Worm (Caenorhabditis elegans): ENCODE results near the gene K07H8.8.

DNA sequence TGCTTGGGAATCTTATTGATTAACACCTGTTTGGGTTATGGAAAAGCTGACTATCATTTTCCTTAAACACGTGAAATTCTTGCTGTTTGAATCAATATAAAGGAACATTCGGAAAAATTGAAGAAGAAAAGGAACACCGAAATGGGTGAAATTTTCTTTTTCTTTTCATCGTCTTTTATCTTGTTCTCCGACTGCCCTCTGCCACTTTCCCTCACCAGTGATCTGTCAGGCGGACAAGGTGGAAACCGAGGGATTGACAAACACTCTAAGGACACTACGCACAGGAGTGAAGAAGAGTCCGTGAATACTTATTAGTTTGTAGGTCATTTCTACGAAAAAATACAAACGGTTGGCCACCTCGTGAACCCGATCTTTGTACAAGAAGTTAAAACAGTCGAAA is 34.9 kb downstream of the K07H8.8 start:
- no peak for TF ChIP-seq unc-130 (GFP tag; optimal IDR thresholded peaks at IDR 0.05)
- no peak for TF ChIP-seq atf-7 (tag; optimal IDR thresholded peaks at IDR 0.05)
- TF ChIP-seq madf-10 (tag; optimal IDR thresholded peaks at IDR 0.05), result no peak
- no peak for TF ChIP-seq unc-62 (GFP tag; optimal IDR thresholded peaks at IDR 0.05)
- TF ChIP-seq Y53F4B.3 (GFP tag; IDR thresholded peaks at IDR 0.05), result no peak
- no peak for TF ChIP-seq ztf-25 (GFP tag; IDR thresholded peaks at IDR 0.05)
